Worm (Caenorhabditis elegans): ENCODE data around the gene C09B9.4.

DNA sequence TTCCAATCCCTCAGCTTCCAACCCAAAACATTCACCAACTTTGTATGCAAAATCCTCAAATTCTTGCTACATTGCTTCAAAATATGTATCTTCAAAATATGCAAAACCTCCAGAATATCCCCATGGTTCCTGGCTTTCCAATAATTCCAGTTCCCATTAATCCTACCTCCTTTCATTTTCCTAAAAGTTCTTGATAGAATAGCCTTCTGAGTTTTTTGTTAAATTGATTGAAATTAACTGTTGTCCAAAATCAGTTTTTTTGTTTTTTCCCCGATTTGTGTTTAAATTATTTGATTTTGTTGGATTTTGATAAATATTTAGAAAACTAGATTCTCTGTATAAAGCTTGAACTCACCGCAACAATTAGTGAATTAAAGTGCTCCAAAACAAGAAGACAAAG lies 28.0 kb downstream of the C09B9.4 start:
- no peak for TF ChIP-seq klf-2 (GFP tag; conservative IDR thresholded peaks at IDR 0.05)
- TF ChIP-seq med-1 (GFP tag; optimal IDR thresholded peaks at IDR 0.05; ENCODE audit: insufficient read depth), result no peak
- no peak for TF ChIP-seq flt-1 (GFP tag; IDR thresholded peaks at IDR 0.05)
